Worm (Caenorhabditis elegans): Measurements from ENCODE around the gene srj-22.

- TF ChIP-seq dao-5 (tag; optimal IDR thresholded peaks at IDR 0.05), result no peak
- TF ChIP-seq W03F9.2 (tag; optimal IDR thresholded peaks at IDR 0.05), result no peak
- TF ChIP-seq him-1 (tag; optimal IDR thresholded peaks at IDR 0.05), result no peak
These were observed 33.0 kb upstream of the srj-22 start, which contains the start of gene D1054.5 for ce11 chrV:10776528-10777055.

Measured in whole organism, L4/young adult.